Fruit fly (Drosophila melanogaster): ENCODE data around the gene bcn92.

DNA sequence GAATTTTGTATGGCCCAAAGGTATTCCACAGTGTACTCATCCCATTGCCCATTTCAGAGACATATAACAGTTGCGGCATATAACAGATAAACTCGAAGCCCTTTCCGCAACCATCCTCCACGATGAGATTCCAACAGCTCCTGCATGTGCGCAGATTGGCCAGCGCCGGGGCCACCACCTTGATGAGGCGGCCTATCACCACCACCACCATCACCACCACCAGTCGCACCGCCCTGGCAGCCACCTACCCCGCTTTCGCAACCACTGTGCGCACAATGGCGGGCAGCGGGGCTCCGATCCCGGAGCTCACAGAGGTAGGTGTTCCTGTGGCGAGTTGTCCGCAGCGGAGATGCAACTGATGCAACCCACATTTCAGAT is 6.5 kb downstream of the bcn92 start:
- TF ChIP-seq Hmx (GFP tag; optimal IDR thresholded peaks at IDR 0.05) (no peak), kay (GFP tag; optimal IDR thresholded peaks at IDR 0.05) (no peak), repo (GFP tag; optimal IDR thresholded peaks at IDR 0.05) (no peak), Fer2 (tag; optimal IDR thresholded peaks at IDR 0.05) (no peak), CG8924 (tag; optimal IDR thresholded peaks at IDR 0.05) (no peak), insv (GFP tag; optimal IDR thresholded peaks at IDR 0.05) (no peak), CG10979 (tag; optimal IDR thresholded peaks at IDR 0.05) (no peak)

Measured in whole organism, embryonic.